Fruit fly (Drosophila melanogaster) whole organism, embryonic: Measurements from ENCODE around the gene Porin2.

Experiments
- Asciz ChIP-seq: fragments of 200-800 bp; sonication (Bioruptor generic); optimal IDR thresholded peaks from 2 replicates; lab custom pipeline; 2017; ENCODE audit warnings: missing biosample characterization, mild to moderate bottlenecking, missing genetic modification characterization, missing genetic modification reagents
- Atf-2 ChIP-seq: fragments of 200-800 bp; sonication (Bioruptor generic); optimal IDR thresholded peaks from 2 replicates; lab custom pipeline; 2016; ENCODE audit warnings: missing biosample characterization, missing genetic modification characterization
- Bgb ChIP-seq: fragments of 200-800 bp; sonication (Bioruptor generic); IDR thresholded peaks from 2 replicates; pipeline ENCODE4 v1.3.6; 2022; ENCODE audit warnings: missing biosample characterization, missing genetic modification characterization; ENCODE audit not compliant: partially characterized antibody
- CG10462 ChIP-seq: fragments of 200-800 bp; sonication (Bioruptor generic); optimal IDR thresholded peaks from 2 replicates; lab custom pipeline; 2016; ENCODE audit warnings: missing biosample characterization, missing genetic modification characterization
- CG11093 ChIP-seq: fragments of 200-800 bp; sonication (Bioruptor generic); IDR thresholded peaks from 3 replicates; pipeline ENCODE4 v1.3.6; 2022; ENCODE audit warnings: missing biosample characterization, missing genetic modification characterization
- CG11504 ChIP-seq: fragments of 200-800 bp; sonication (Bioruptor generic); optimal IDR thresholded peaks from 3 replicates; lab custom pipeline; 2019; ENCODE audit warnings: missing biosample characterization, mild to moderate bottlenecking, missing genetic modification characterization, moderate library complexity
- CG30403 ChIP-seq: fragments of 200-800 bp; sonication (Bioruptor generic); optimal IDR thresholded peaks from 3 replicates; lab custom pipeline; 2016; ENCODE audit warnings: missing biosample characterization, missing genetic modification characterization
- CG34422 ChIP-seq: fragments of 200-800 bp; sonication (Bioruptor generic); IDR thresholded peaks from 3 replicates; pipeline ENCODE4 v1.3.6; 2022; ENCODE audit warnings: missing biosample characterization, missing genetic modification characterization
- CG3847 ChIP-seq: fragments of 200-800 bp; sonication (Bioruptor generic); IDR thresholded peaks from 2 replicates; pipeline ENCODE4 v1.3.6; 2022; ENCODE audit warnings: missing biosample characterization, missing genetic modification characterization
- CG43689 ChIP-seq: fragments of 200-800 bp; sonication (Bioruptor generic); IDR thresholded peaks from 2 replicates; pipeline ENCODE4 v1.3.6; 2022; ENCODE audit warnings: missing biosample characterization, missing genetic modification characterization
- CG4730 ChIP-seq: fragments of 200-800 bp; sonication (Bioruptor generic); IDR thresholded peaks from 2 replicates; pipeline ENCODE4 v1.3.6; 2022; ENCODE audit warnings: missing biosample characterization, missing genetic modification characterization
- CG6765 ChIP-seq: fragments of 200-800 bp; sonication (Bioruptor generic); optimal IDR thresholded peaks from 3 replicates; lab custom pipeline; 2017; ENCODE audit warnings: missing biosample characterization, mild to moderate bottlenecking, missing genetic modification characterization
- CG6791 ChIP-seq: fragments of 200-800 bp; sonication (Bioruptor generic); IDR thresholded peaks from 3 replicates; pipeline ENCODE4 v1.3.6; 2022; ENCODE audit warnings: missing biosample characterization, missing genetic modification characterization; ENCODE audit not compliant: partially characterized antibody
- CG9932 ChIP-seq: fragments of 200-800 bp; sonication (Bioruptor generic); IDR thresholded peaks from 2 replicates; pipeline ENCODE4 v1.3.6; 2022; ENCODE audit warnings: missing biosample characterization, missing genetic modification characterization
- Dip3 ChIP-seq: fragments of 200-800 bp; sonication (Bioruptor generic); optimal IDR thresholded peaks from 3 replicates; lab custom pipeline; 2016; ENCODE audit warnings: missing biosample characterization, missing genetic modification characterization
- Doc2 ChIP-seq: fragments of 200-800 bp; sonication (Bioruptor generic); IDR thresholded peaks from 2 replicates; pipeline ENCODE4 v1.3.6; 2022; ENCODE audit warnings: missing biosample characterization, missing genetic modification characterization
- E2f1 ChIP-seq: fragments of 200-800 bp; sonication (Bioruptor generic); IDR thresholded peaks from 2 replicates; pipeline ENCODE4 v1.3.6; 2022; ENCODE audit warnings: missing biosample characterization, missing genetic modification characterization
- Gug ChIP-seq: fragments of 200-800 bp; sonication (Bioruptor generic); IDR thresholded peaks from 4 replicates; pipeline ENCODE4 v1.3.6; 2022; ENCODE audit warnings: missing biosample characterization, missing genetic modification characterization
- Jarid2 ChIP-seq: fragments of 200-800 bp; sonication (Bioruptor generic); optimal IDR thresholded peaks from 3 replicates; lab custom pipeline; 2017; ENCODE audit warnings: mild to moderate bottlenecking, missing biosample characterization, missing genetic modification reagents, missing genetic modification characterization
- Lpt ChIP-seq: fragments of >200 bp; optimal IDR thresholded peaks from 2 replicates; lab custom pipeline; 2018; ENCODE audit warnings: missing biosample characterization, missing genetic modification characterization
- Oaz ChIP-seq: fragments of 200-800 bp; sonication (Bioruptor generic); IDR thresholded peaks from 2 replicates; pipeline ENCODE4 v1.3.6; 2022; ENCODE audit warnings: missing biosample characterization, missing genetic modification characterization
- PHDP ChIP-seq: fragments of 200-800 bp; sonication (Bioruptor generic); optimal IDR thresholded peaks from 3 replicates; lab custom pipeline; 2018; ENCODE audit warnings: missing biosample characterization, mild to moderate bottlenecking, missing genetic modification characterization, moderate library complexity
- Ptx1 ChIP-seq: fragments of 200-800 bp; sonication (Bioruptor generic); IDR thresholded peaks from 2 replicates; pipeline ENCODE4 v1.3.6; 2022; ENCODE audit warnings: missing biosample characterization, missing genetic modification characterization
- Ravus ChIP-seq: fragments of 200-800 bp; sonication (Bioruptor generic); IDR thresholded peaks from 2 replicates; pipeline ENCODE4 v1.3.6; 2022; ENCODE audit warnings: missing biosample characterization, missing genetic modification characterization
- Rx ChIP-seq: fragments of 200-800 bp; sonication (Bioruptor generic); IDR thresholded peaks from 2 replicates; pipeline ENCODE4 v1.3.6; 2022; ENCODE audit warnings: missing biosample characterization, missing genetic modification characterization
- Side ChIP-seq: fragments of 200-800 bp; sonication (Bioruptor generic); optimal IDR thresholded peaks from 2 replicates; lab custom pipeline; 2016; ENCODE audit warnings: missing biosample characterization, missing genetic modification characterization
- Xbp1 ChIP-seq: fragments of 200-800 bp; sonication (Bioruptor generic); optimal IDR thresholded peaks from 3 replicates; lab custom pipeline; 2016; ENCODE audit warnings: missing biosample characterization, mild to moderate bottlenecking, missing genetic modification characterization
- az2 ChIP-seq: fragments of 200-800 bp; sonication (Bioruptor generic); optimal IDR thresholded peaks from 3 replicates; lab custom pipeline; 2016; ENCODE audit warnings: missing biosample characterization, missing genetic modification characterization
- chn ChIP-seq: fragments of 200-800 bp; sonication (Bioruptor generic); optimal IDR thresholded peaks from 2 replicates; lab custom pipeline; 2016; ENCODE audit warnings: missing biosample characterization, missing genetic modification characterization
- crol ChIP-seq: fragments of 200-800 bp; sonication (Bioruptor generic); IDR thresholded peaks from 2 replicates; pipeline ENCODE4 v1.3.6; 2022; ENCODE audit warnings: missing biosample characterization, missing genetic modification characterization
- emc ChIP-seq: fragments of 200-800 bp; sonication (Bioruptor generic); optimal IDR thresholded peaks from 2 replicates; lab custom pipeline; 2016; ENCODE audit warnings: missing biosample characterization, missing genetic modification characterization
- ind ChIP-seq: fragments of 200-800 bp; sonication (Bioruptor generic); optimal IDR thresholded peaks from 3 replicates; lab custom pipeline; 2016; ENCODE audit warnings: missing biosample characterization, missing genetic modification characterization
- kni ChIP-seq: fragments of 200-800 bp; sonication (Bioruptor generic); optimal IDR thresholded peaks from 3 replicates; lab custom pipeline; 2017; ENCODE audit warnings: mild to moderate bottlenecking, missing biosample characterization, missing genetic modification reagents, missing genetic modification characterization
- lola ChIP-seq, 3 experiments: fragments of >200 bp in 2 of 3; fragments of 200-800 bp in 1 of 3; sonication (Bioruptor generic) in 1 of 3; optimal IDR thresholded peaks; 2 replicates each; lab custom pipeline; 2017 to 2019; ENCODE audit warnings: missing biosample characterization in 3 of 3, missing genetic modification characterization in 3 of 3, mild to moderate bottlenecking in 1 of 3, moderate library complexity in 1 of 3
- otp ChIP-seq: fragments of 200-800 bp; sonication (Bioruptor generic); IDR thresholded peaks from 3 replicates; pipeline ENCODE4, ENCODE4 v1.3.6; 2022; ENCODE audit warnings: missing biosample characterization, missing genetic modification characterization
- pan ChIP-seq, 4 experiments: fragments of >200 bp in 3 of 4; fragments of 200-800 bp in 1 of 4; sonication (Bioruptor generic) in 1 of 4; optimal IDR thresholded peaks in 3 of 4; IDR thresholded peaks in 1 of 4; 2 replicates each; pipeline versions ENCODE4 v1.3.6 to Lab custom; 2017 to 2022; ENCODE audit warnings: missing biosample characterization in 2 of 4, missing genetic modification characterization in 2 of 4, mixed read lengths in 1 of 4
- pros ChIP-seq: fragments of 200-800 bp; sonication (Bioruptor generic); optimal IDR thresholded peaks from 3 replicates; lab custom pipeline; 2019; ENCODE audit warnings: missing biosample characterization, mild to moderate bottlenecking, missing genetic modification characterization, moderate library complexity
- sd ChIP-seq: fragments of 200-800 bp; sonication (Bioruptor generic); optimal IDR thresholded peaks from 3 replicates; lab custom pipeline; 2018; ENCODE audit warnings: missing biosample characterization, mild to moderate bottlenecking, missing genetic modification characterization, moderate library complexity
- sisA ChIP-seq: fragments of 200-800 bp; sonication (Bioruptor generic); IDR thresholded peaks from 2 replicates; pipeline ENCODE4 v1.3.6; 2022; ENCODE audit warnings: missing biosample characterization, missing genetic modification characterization
- slbo ChIP-seq: fragments of 200-800 bp; sonication (Bioruptor generic); IDR thresholded peaks from 2 replicates; pipeline ENCODE4 v1.3.6; 2022; ENCODE audit warnings: missing biosample characterization, missing genetic modification characterization
- tin ChIP-seq: fragments of 200-800 bp; sonication (Bioruptor generic); optimal IDR thresholded peaks from 3 replicates; lab custom pipeline; 2016; ENCODE audit warnings: missing biosample characterization, missing genetic modification characterization
- unpg ChIP-seq: fragments of 200-800 bp; sonication (Bioruptor generic); optimal IDR thresholded peaks from 3 replicates; lab custom pipeline; 2018; ENCODE audit warnings: missing biosample characterization, mild to moderate bottlenecking, missing genetic modification characterization, moderate library complexity
- z ChIP-seq: fragments of 200-800 bp; sonication (Bioruptor generic); IDR thresholded peaks from 3 replicates; pipeline ENCODE4 v1.3.6; 2022; ENCODE audit warnings: missing biosample characterization, missing genetic modification characterization
- zen ChIP-seq: fragments of 200-800 bp; sonication (Bioruptor generic); optimal IDR thresholded peaks from 3 replicates; lab custom pipeline; 2018; ENCODE audit warnings: missing biosample characterization, mild to moderate bottlenecking, missing genetic modification characterization, moderate library complexity
- zfh2 ChIP-seq: fragments of 200-800 bp; sonication (Bioruptor generic); optimal IDR thresholded peaks from 2 replicates; lab custom pipeline; 2016; ENCODE audit warnings: missing biosample characterization, missing genetic modification characterization

Gene Porin2

DNA sequence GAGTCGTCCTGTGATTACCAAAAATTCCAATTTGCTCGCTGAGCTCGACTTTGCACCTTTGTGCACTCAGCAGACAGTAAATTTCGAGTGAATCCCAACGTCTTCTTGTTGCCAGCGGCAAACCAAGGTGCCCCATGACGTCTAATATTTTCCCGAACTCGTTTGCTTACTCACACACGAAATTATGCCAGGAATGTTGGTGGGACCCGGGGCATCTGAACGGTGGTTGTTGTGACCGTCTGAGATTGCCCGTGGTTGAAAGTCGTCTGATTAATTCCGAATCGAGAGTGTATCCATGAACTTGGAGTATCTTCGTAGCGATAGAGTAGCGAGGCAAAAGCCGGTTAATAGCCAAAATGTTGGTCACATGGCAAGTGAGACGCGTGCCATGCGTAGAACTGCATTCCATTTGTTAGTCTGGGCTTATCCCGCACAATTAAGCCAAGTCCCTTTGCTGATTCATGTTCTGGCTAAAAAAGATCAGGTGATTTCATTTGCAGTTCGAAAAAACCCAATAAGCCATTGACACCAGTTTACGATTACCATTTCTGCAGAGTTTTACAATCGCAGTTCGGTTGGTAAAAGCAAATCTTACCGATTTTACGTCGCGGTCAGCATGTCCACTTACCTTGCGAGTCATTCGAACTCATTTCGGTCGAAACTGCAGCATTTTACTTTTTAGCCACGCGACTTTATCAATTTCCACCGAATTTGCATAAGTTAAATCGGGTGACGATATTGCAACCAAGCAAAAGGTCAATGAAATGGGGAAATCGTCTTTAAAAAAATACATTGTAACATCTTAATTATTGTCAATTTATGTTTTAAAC is 44.7 kb downstream of the Porin2 start:
- TF ChIP-seq Doc2 (GFP tag; lab: Robert Waterston, UW) (no peak), emc (GFP tag; lab: Kevin White, UChicago) (no peak), CG6765 (GFP tag; lab: Kevin White, UChicago) (no peak), CG11504 (tag; lab: Kevin White, UChicago) (peak; percentile 39), az2 (no peak), Asciz (GFP tag; lab: Kevin White, UChicago) (no peak), CG30403 (GFP tag; lab: Kevin White, UChicago) (no peak), lola (GFP tag; optimal IDR thresholded peaks at IDR 0.05; lab: Kevin White, UChicago) (no peak), CG34422 (0 out of 3 replicates have a peak, but pooled peaks have one; percentile 16), Ravus (GFP tag; lab: Robert Waterston, UW) (no peak), sd (tag; lab: Kevin White, UChicago) (peak; percentile 96), z (GFP tag; lab: Robert Waterston, UW) (peak; percentile 35; the same call in 1 of the 3 replicates), chn (GFP tag; lab: Kevin White, UChicago) (no peak)

DNA sequence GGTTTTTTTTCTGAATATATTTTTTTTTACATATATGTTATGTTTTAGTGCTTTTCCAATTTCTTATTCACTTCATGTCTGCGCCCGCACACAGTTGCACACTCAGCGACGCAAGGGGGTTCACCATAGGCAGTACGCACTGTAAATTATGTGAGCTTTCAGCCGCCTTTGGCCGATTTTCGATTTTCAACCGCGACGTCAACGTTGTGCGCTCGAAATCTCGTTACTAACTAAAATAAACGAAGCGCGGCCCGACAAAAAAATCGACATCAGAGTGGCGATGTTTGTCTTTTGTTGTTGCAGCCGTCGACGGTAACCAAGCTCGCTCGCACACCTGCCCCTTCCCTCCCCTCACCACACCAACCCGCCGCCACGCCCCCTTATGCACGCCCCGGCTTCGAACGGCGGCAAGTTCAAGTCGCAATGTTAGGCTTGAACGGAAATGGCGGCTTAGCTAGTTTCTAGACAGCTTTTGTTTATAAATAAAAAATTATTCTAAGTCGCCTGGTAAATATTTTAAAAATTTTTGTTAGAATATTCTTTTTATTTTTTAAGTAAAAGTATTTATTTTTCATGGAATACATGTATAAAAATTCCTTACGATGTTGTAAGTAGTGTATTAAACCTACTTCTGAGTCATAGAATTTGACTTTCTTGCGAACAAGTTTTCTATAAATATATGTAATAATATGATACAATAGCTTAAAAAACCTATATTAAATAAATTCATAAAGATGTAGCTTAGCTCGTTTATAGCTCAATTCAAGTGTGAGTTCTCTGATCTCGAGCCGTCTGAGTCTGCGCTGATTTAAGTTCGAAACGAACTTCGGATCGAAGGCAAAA is 45.7 kb downstream of the Porin2 start, which contains the start of gene CG31869:
Gene CG31869 (minus strand): TSS at position 233 of the 843 bp plus-strand sequence.
- TF ChIP-seq Xbp1 (GFP tag; lab: Kevin White, UChicago) (peak; percentile 44), tin (no peak), CG4730 (GFP tag; lab: Robert Waterston, UW) (0 out of 2 replicates have a peak, but pooled peaks have one; percentile 15), CG11093 (GFP tag; lab: Robert Waterston, UW) (0 out of 3 replicates have a peak, but pooled peaks have one; percentile 35), PHDP (no peak), pan (optimal IDR thresholded peaks at IDR 0.05; lab: Kevin White, UChicago) (no peak), pan (GFP tag; optimal IDR thresholded peaks at IDR 0.05 in 1 of 2, IDR thresholded peaks at IDR 0.05 in 1 of 2) (peak in 1 of 2 experiments; percentile 58), CG9932 (GFP tag; lab: Robert Waterston, UW) (peak; percentile 52), Jarid2 (GFP tag; lab: Kevin White, UChicago) (peak; percentile 79), zen (tag; lab: Kevin White, UChicago) (no peak), otp (GFP tag; lab: Robert Waterston, UW) (0 out of 3 replicates have a peak, but pooled peaks have one; percentile 24), unpg (GFP tag; lab: Kevin White, UChicago) (no peak), kni (GFP tag; lab: Kevin White, UChicago) (peak; percentile 30), Side (GFP tag; lab: Kevin White, UChicago) (no peak), pros (no peak), zfh2 (GFP tag; lab: Kevin White, UChicago) (peak; percentile 0), CG6791 (GFP tag; lab: Robert Waterston, UW) (0 out of 3 replicates have a peak, but pooled peaks have one; percentile 28), Atf-2 (GFP tag; lab: Kevin White, UChicago) (no peak), Oaz (GFP tag; lab: Robert Waterston, UW) (0 out of 2 replicates have a peak, but pooled peaks have one; percentile 25), crol (peak; percentile 87), Lpt (GFP tag; lab: Kevin White, UChicago) (no peak), CG10462 (GFP tag; lab: Kevin White, UChicago) (no peak), sisA (GFP tag; lab: Robert Waterston, UW) (peak; percentile 23; the same call in 1 of the 2 replicates), E2f1 (GFP tag; lab: Robert Waterston, UW) (0 out of 2 replicates have a peak, but pooled peaks have one; percentile 19), CG3847 (GFP tag; lab: Robert Waterston, UW) (0 out of 2 replicates have a peak, but pooled peaks have one; percentile 16), Bgb (GFP tag; lab: Robert Waterston, UW) (0 out of 2 replicates have a peak, but pooled peaks have one; percentile 10), ind (peak; percentile 3), Gug (GFP tag; lab: Robert Waterston, UW) (peak; percentile 41; the same call in 1 of the 4 replicates), Dip3 (GFP tag; lab: Kevin White, UChicago) (no peak), slbo (GFP tag; lab: Robert Waterston, UW) (peak; percentile 61), Rx (GFP tag; lab: Robert Waterston, UW) (0 out of 2 replicates have a peak, but pooled peaks have one; percentile 10), CG43689 (GFP tag; lab: Robert Waterston, UW) (no peak), Ptx1 (GFP tag; lab: Robert Waterston, UW) (peak; percentile 53)
